Fruit fly (Drosophila melanogaster): ENCODE data around the gene rdgA.
A peak's percentile ranks its signal among the peaks of the same experiment; 100 is the strongest.

- TF ChIP-seq Ets98B (GFP tag; IDR thresholded peaks at IDR 0.05) (no peak), CG13204 (GFP tag; optimal IDR thresholded peaks at IDR 0.05) (no peak), CG34367 (tag; optimal IDR thresholded peaks at IDR 0.05) (no peak), CG32121 (GFP tag; IDR thresholded peaks at IDR 0.05) (0 out of 2 replicates have a peak, but pooled peaks have one; percentile 21), CG14655 (GFP tag; optimal IDR thresholded peaks at IDR 0.05) (no peak), CG8301 (tag; optimal IDR thresholded peaks at IDR 0.05) (no peak), Pif1A (GFP tag; optimal IDR thresholded peaks at IDR 0.05) (no peak), CG4496 (GFP tag; IDR thresholded peaks at IDR 0.05) (peak; percentile 66; the same call in 2 of the 3 replicates), rn (GFP tag; IDR thresholded peaks at IDR 0.05) (no peak), EcR (GFP tag; optimal IDR thresholded peaks at IDR 0.05) (peak; percentile 90), CG8159 (tag; optimal IDR thresholded peaks at IDR 0.05) (no peak), D1 (tag; optimal IDR thresholded peaks at IDR 0.05) (no peak), CG15710 (tag; optimal IDR thresholded peaks at IDR 0.05) (no peak), CG17806 (tag; optimal IDR thresholded peaks at IDR 0.05) (no peak)
Observed at dm6 chrX:8905545-8906455, 1.1 kb upstream of the rdgA start.
